Fruit fly (Drosophila melanogaster): ENCODE measurements around the gene Drsl1.

Gene Drsl1

dm6 chr3L:3338882-3339590 lies 3.4 kb upstream of the Drsl1 start:
- no peak for TF ChIP-seq ttk (optimal IDR thresholded peaks at IDR 0.05)
- no peak for TF ChIP-seq psq (optimal IDR thresholded peaks at IDR 0.05)
- no peak for TF ChIP-seq Sin3A (optimal IDR thresholded peaks at IDR 0.05)
- TF ChIP-seq Myc (optimal IDR thresholded peaks at IDR 0.05), result no peak
- TF ChIP-seq insv (optimal IDR thresholded peaks at IDR 0.05), result no peak
- no peak for TF ChIP-seq h (optimal IDR thresholded peaks at IDR 0.05)

dm6 chr3L:3338028-3338855 lies 2.7 kb upstream of the Drsl1 start:
- TF ChIP-seq insv (optimal IDR thresholded peaks at IDR 0.05), result no peak
- TF ChIP-seq Myc (optimal IDR thresholded peaks at IDR 0.05), result no peak
- no peak for TF ChIP-seq ttk (optimal IDR thresholded peaks at IDR 0.05)
- no peak for TF ChIP-seq psq (optimal IDR thresholded peaks at IDR 0.05)
- no peak for TF ChIP-seq h (optimal IDR thresholded peaks at IDR 0.05)
- no peak for TF ChIP-seq Sin3A (optimal IDR thresholded peaks at IDR 0.05)

dm6 chr3L:3337345-3337928 lies 1.8 kb upstream of the Drsl1 start:
- TF ChIP-seq psq (optimal IDR thresholded peaks at IDR 0.05), result no peak
- no peak for TF ChIP-seq Myc (optimal IDR thresholded peaks at IDR 0.05)
- TF ChIP-seq insv (optimal IDR thresholded peaks at IDR 0.05), result no peak
- no peak for TF ChIP-seq h (optimal IDR thresholded peaks at IDR 0.05)
- TF ChIP-seq ttk (optimal IDR thresholded peaks at IDR 0.05), result no peak
- no peak for TF ChIP-seq Sin3A (optimal IDR thresholded peaks at IDR 0.05)

dm6 chr3L:3336368-3337164 lies 978 bp upstream of the Drsl1 start, which contains the start of the genes Drsl6 and kst:
Gene Drsl6, minus strand, starts transcription at chr3L:3336418.
Gene kst, plus strand, starts transcription at chr3L:3336860.
- TF ChIP-seq Sin3A (optimal IDR thresholded peaks at IDR 0.05), result no peak
- TF ChIP-seq Myc (optimal IDR thresholded peaks at IDR 0.05), result no peak
- TF ChIP-seq h (optimal IDR thresholded peaks at IDR 0.05), result no peak
- TF ChIP-seq ttk (optimal IDR thresholded peaks at IDR 0.05), result no peak
- no peak for TF ChIP-seq insv (optimal IDR thresholded peaks at IDR 0.05)
- TF ChIP-seq psq (optimal IDR thresholded peaks at IDR 0.05), result no peak

dm6 chr3L:3334784-3335183 lies 804 bp downstream of the Drsl1 start, which contains the start of gene CG14969:
Gene CG14969, minus strand, starts transcription at chr3L:3334978.
- TF ChIP-seq ttk (optimal IDR thresholded peaks at IDR 0.05) (no peak), Sin3A (optimal IDR thresholded peaks at IDR 0.05) (no peak), psq (optimal IDR thresholded peaks at IDR 0.05) (no peak), insv (optimal IDR thresholded peaks at IDR 0.05) (no peak), h (optimal IDR thresholded peaks at IDR 0.05) (no peak), Myc (optimal IDR thresholded peaks at IDR 0.05) (no peak)

dm6 chr3L:3329763-3330162 lies 5.8 kb downstream of the Drsl1 start, which contains the start of gene CG14961:
Gene CG14961, plus strand, starts transcription at chr3L:3330063.
- no peak for TF ChIP-seq insv (optimal IDR thresholded peaks at IDR 0.05)
- no peak for TF ChIP-seq ttk (optimal IDR thresholded peaks at IDR 0.05)
- no peak for TF ChIP-seq Myc (optimal IDR thresholded peaks at IDR 0.05)

dm6 chr3L:3328771-3329170 lies 6.8 kb downstream of the Drsl1 start, which contains the start of gene Strip:
Gene Strip, minus strand, starts transcription at chr3L:3328871.
- TF ChIP-seq insv (optimal IDR thresholded peaks at IDR 0.05), result no peak
- no peak for TF ChIP-seq h (optimal IDR thresholded peaks at IDR 0.05)
- no peak for TF ChIP-seq Myc (optimal IDR thresholded peaks at IDR 0.05)
- no peak for TF ChIP-seq Sin3A (optimal IDR thresholded peaks at IDR 0.05)
- no peak for TF ChIP-seq psq (optimal IDR thresholded peaks at IDR 0.05)
- TF ChIP-seq ttk (optimal IDR thresholded peaks at IDR 0.05), result no peak

dm6 chr3L:3325925-3326903 lies 9.4 kb downstream of the Drsl1 start, which contains the start of gene Gtpx:
Gene Gtpx, plus strand, starts transcription at chr3L:3326265.
- TF ChIP-seq Sin3A (optimal IDR thresholded peaks at IDR 0.05), result no peak
- no peak for TF ChIP-seq ttk (optimal IDR thresholded peaks at IDR 0.05)
- TF ChIP-seq insv (optimal IDR thresholded peaks at IDR 0.05), result no peak
- TF ChIP-seq psq (optimal IDR thresholded peaks at IDR 0.05), result no peak
- no peak for TF ChIP-seq Myc (optimal IDR thresholded peaks at IDR 0.05)
- peak; percentile 57 for TF ChIP-seq h (optimal IDR thresholded peaks at IDR 0.05)

- TF ChIP-seq Myc (optimal IDR thresholded peaks at IDR 0.05) (no peak), ttk (optimal IDR thresholded peaks at IDR 0.05) (no peak), Sin3A (optimal IDR thresholded peaks at IDR 0.05) (no peak), psq (optimal IDR thresholded peaks at IDR 0.05) (no peak), h (optimal IDR thresholded peaks at IDR 0.05) (no peak), insv (optimal IDR thresholded peaks at IDR 0.05) (no peak)
These were observed 10.0 kb downstream of the Drsl1 start for dm6 chr3L:3325597-3325924.

dm6 chr3L:3319992-3320732 lies 15.4 kb downstream of the Drsl1 start:
- TF ChIP-seq insv (optimal IDR thresholded peaks at IDR 0.05) (no peak), Sin3A (optimal IDR thresholded peaks at IDR 0.05) (no peak), psq (optimal IDR thresholded peaks at IDR 0.05) (no peak), Myc (optimal IDR thresholded peaks at IDR 0.05) (no peak), ttk (optimal IDR thresholded peaks at IDR 0.05) (no peak), h (optimal IDR thresholded peaks at IDR 0.05) (no peak)
